Worm (Caenorhabditis elegans) whole organism, L1 larva: Measurements from ENCODE around the gene npr-39.

Experiments
- C16A3.4 ChIP-seq: fragments of 150-350 bp; optimal IDR thresholded peaks from 2 replicates; lab custom pipeline; 2014; ENCODE audit warnings: missing biosample characterization, missing genetic modification characterization
- aha-1 ChIP-seq: fragments of 150-350 bp; optimal IDR thresholded peaks from 2 replicates; lab custom pipeline; 2014; ENCODE audit warnings: missing biosample characterization, missing genetic modification characterization
- alr-1 ChIP-seq: fragments of 200-800 bp; sonication (Bioruptor generic); optimal IDR thresholded peaks from 2 replicates; lab custom pipeline; 2018; ENCODE audit warnings: borderline replicate concordance, mild to moderate bottlenecking, missing genetic modification characterization, missing compliant biosample characterization
- ama-1 ChIP-seq: fragments of 150-350 bp; optimal IDR thresholded peaks from 2 replicates; lab custom pipeline; 2014
- blmp-1 ChIP-seq: fragments of 150-350 bp; optimal IDR thresholded peaks from 2 replicates; lab custom pipeline; 2014; ENCODE audit warnings: missing biosample characterization, missing genetic modification characterization
- ceh-8 ChIP-seq: fragments of 200-800 bp; sonication (Bioruptor generic); optimal IDR thresholded peaks from 2 replicates; lab custom pipeline; 2018; ENCODE audit warnings: mild to moderate bottlenecking, missing genetic modification characterization, moderate library complexity, missing compliant biosample characterization
- ceh-82 ChIP-seq, 3 experiments: fragments of 150-350 bp in 1 of 3; sonication (generic microtip) in 2 of 3; optimal IDR thresholded peaks; 2 replicates each; lab custom pipeline; 2014 to 2017; ENCODE audit warnings: missing biosample characterization in 3 of 3, missing genetic modification characterization in 3 of 3
- ceh-88 ChIP-seq: fragments of 200-800 bp; sonication (Bioruptor generic); IDR thresholded peaks from 2 replicates; pipeline ENCODE4 v1.3.6; 2022; ENCODE audit warnings: missing genetic modification characterization, missing compliant biosample characterization
- efl-3 ChIP-seq: fragments of 200-800 bp; sonication (Bioruptor generic); optimal IDR thresholded peaks from 2 replicates; lab custom pipeline; 2018; ENCODE audit warnings: mild to moderate bottlenecking, missing genetic modification characterization, missing compliant biosample characterization
- egl-13 ChIP-seq: sonication (generic microtip); optimal IDR thresholded peaks from 2 replicates; lab custom pipeline; 2016; ENCODE audit warnings: missing genotype, missing genetic modification reagents, missing genetic modification characterization, missing compliant biosample characterization
- elt-2 ChIP-seq: sonication (generic microtip); optimal IDR thresholded peaks from 2 replicates; lab custom pipeline; 2016; ENCODE audit warnings: missing genetic modification characterization, mild to moderate bottlenecking, inconsistent platforms, missing compliant biosample characterization, missing genetic modification reagents
- fkh-10 ChIP-seq: sonication (generic microtip); optimal IDR thresholded peaks from 2 replicates; lab custom pipeline; 2017; ENCODE audit warnings: missing biosample characterization, missing genetic modification reagents, missing genetic modification characterization
- fkh-8 ChIP-seq: sonication (generic microtip); optimal IDR thresholded peaks from 2 replicates; lab custom pipeline; 2016; ENCODE audit warnings: mild to moderate bottlenecking, missing genetic modification characterization, missing compliant biosample characterization
- fos-1 ChIP-seq: fragments of 150-350 bp; optimal IDR thresholded peaks from 2 replicates; lab custom pipeline; 2014; ENCODE audit warnings: missing biosample characterization, missing genetic modification characterization
- grh-1 ChIP-seq: fragments of 200-800 bp; sonication (Bioruptor generic); IDR thresholded peaks from 2 replicates; pipeline ENCODE4 v1.3.6; 2022; ENCODE audit warnings: missing genetic modification reagents, missing genetic modification characterization, missing compliant biosample characterization
- hpl-2 ChIP-seq: fragments of 150-350 bp; optimal IDR thresholded peaks from 2 replicates; lab custom pipeline; 2014; ENCODE audit warnings: missing biosample characterization, missing genetic modification reagents, missing genetic modification characterization
- isw-1 ChIP-seq: fragments of 200-800 bp; sonication (Bioruptor generic); IDR thresholded peaks from 2 replicates; pipeline ENCODE4 v1.3.6; 2022; ENCODE audit warnings: missing genetic modification characterization, missing compliant biosample characterization
- jun-1 ChIP-seq: fragments of 150-350 bp; optimal IDR thresholded peaks from 2 replicates; lab custom pipeline; 2014; ENCODE audit warnings: missing biosample characterization, missing genetic modification reagents, missing genetic modification characterization
- lin-13 ChIP-seq: fragments of 150-350 bp; optimal IDR thresholded peaks from 2 replicates; lab custom pipeline; 2014; ENCODE audit warnings: missing biosample characterization, missing genetic modification reagents, missing genetic modification characterization
- lin-14 ChIP-seq: fragments of 200-800 bp; sonication (Bioruptor generic); optimal IDR thresholded peaks from 2 replicates; lab custom pipeline; 2018; ENCODE audit warnings: mild to moderate bottlenecking, missing genetic modification characterization, moderate library complexity, missing compliant biosample characterization
- lin-35 ChIP-seq, 2 experiments: fragments of 150-350 bp; optimal IDR thresholded peaks; 2 replicates each; lab custom pipeline; 2014; ENCODE audit warnings: missing biosample characterization in 2 of 2, missing genetic modification characterization in 2 of 2, missing genetic modification reagents in 2 of 2
- lin-39 ChIP-seq: fragments of 150-350 bp; optimal IDR thresholded peaks from 2 replicates; lab custom pipeline; 2014; ENCODE audit warnings: missing biosample characterization, missing genetic modification reagents, missing genetic modification characterization
- lir-3 ChIP-seq: sonication (generic microtip); optimal IDR thresholded peaks from 2 replicates; lab custom pipeline; 2016; ENCODE audit warnings: mild to moderate bottlenecking, missing genetic modification characterization, moderate library complexity, missing compliant biosample characterization; ENCODE audit not compliant: poor library complexity
- lsy-2 ChIP-seq, 2 experiments: fragments of 150-350 bp; optimal IDR thresholded peaks; 2 replicates each; lab custom pipeline; 2014; ENCODE audit warnings: missing biosample characterization in 2 of 2, missing genetic modification characterization in 2 of 2
- mdl-1 ChIP-seq, 2 experiments: fragments of 150-350 bp; optimal IDR thresholded peaks; 2 replicates each; lab custom pipeline; 2014 to 2017; ENCODE audit warnings: missing biosample characterization in 2 of 2, missing genetic modification characterization in 2 of 2, inconsistent platforms in 1 of 2
- mep-1 ChIP-seq: fragments of 150-350 bp; optimal IDR thresholded peaks from 2 replicates; lab custom pipeline; 2014; ENCODE audit warnings: missing biosample characterization, missing genetic modification characterization
- nhr-11 ChIP-seq: fragments of 150-350 bp; optimal IDR thresholded peaks from 2 replicates; lab custom pipeline; 2014; ENCODE audit warnings: missing biosample characterization, missing genetic modification characterization
- nhr-19 ChIP-seq: fragments of 200-800 bp; sonication (Bioruptor generic); conservative IDR thresholded peaks from 2 replicates; pipeline ENCODE4 v1.3.6; 2022; ENCODE audit warnings: missing genetic modification characterization, missing compliant biosample characterization
- nhr-28 ChIP-seq: fragments of 150-350 bp; optimal IDR thresholded peaks from 2 replicates; lab custom pipeline; 2014; ENCODE audit warnings: missing biosample characterization, missing genetic modification characterization
- nhr-47 ChIP-seq: sonication (generic microtip); optimal IDR thresholded peaks from 2 replicates; lab custom pipeline; 2016; ENCODE audit warnings: mild to moderate bottlenecking, missing genetic modification characterization, moderate library complexity, missing compliant biosample characterization
- nhr-71 ChIP-seq: sonication (generic microtip); optimal IDR thresholded peaks from 2 replicates; lab custom pipeline; 2016; ENCODE audit warnings: mild to moderate bottlenecking, missing genetic modification characterization, moderate library complexity, missing compliant biosample characterization
- nhr-77 ChIP-seq: fragments of 150-350 bp; optimal IDR thresholded peaks from 2 replicates; lab custom pipeline; 2014; ENCODE audit warnings: missing biosample characterization, missing genetic modification characterization
- nhr-84 ChIP-seq: sonication (generic microtip); optimal IDR thresholded peaks from 2 replicates; lab custom pipeline; 2017; ENCODE audit warnings: missing biosample characterization, missing genetic modification characterization
- nhr-85 ChIP-seq: sonication (generic microtip); peaks from one replicate; lab custom pipeline; 2016; ENCODE audit warnings: missing genetic modification characterization, inconsistent platforms, missing compliant biosample characterization
- nhr-90 ChIP-seq: sonication (generic microtip); optimal IDR thresholded peaks from 2 replicates; lab custom pipeline; 2016; ENCODE audit warnings: mild to moderate bottlenecking, missing genetic modification characterization, missing compliant biosample characterization; ENCODE audit not compliant: poor library complexity
- pag-3 ChIP-seq: sonication (generic microtip); optimal IDR thresholded peaks from 2 replicates; lab custom pipeline; 2017; ENCODE audit warnings: missing genetic modification characterization, mild to moderate bottlenecking, missing compliant biosample characterization, antibody characterized with exemption, borderline replicate concordance; ENCODE audit not compliant: insufficient read depth
- pqm-1 ChIP-seq: sonication (generic microtip); optimal IDR thresholded peaks from 3 replicates; lab custom pipeline; 2017; ENCODE audit warnings: missing biosample characterization, missing genetic modification characterization
- rnt-1 ChIP-seq: sonication (generic microtip); optimal IDR thresholded peaks from 2 replicates; lab custom pipeline; 2016; ENCODE audit warnings: mild to moderate bottlenecking, missing genetic modification characterization, moderate library complexity, missing compliant biosample characterization
- skn-1 ChIP-seq: fragments of 150-350 bp; optimal IDR thresholded peaks from 2 replicates; lab custom pipeline; 2014; ENCODE audit warnings: missing biosample characterization, missing genetic modification characterization
- snpc-4 ChIP-seq: fragments of 150-350 bp; optimal IDR thresholded peaks from 2 replicates; lab custom pipeline; 2014; ENCODE audit warnings: missing biosample characterization, missing genetic modification characterization
- snu-23 ChIP-seq: sonication (generic microtip); optimal IDR thresholded peaks from 2 replicates; lab custom pipeline; 2016; ENCODE audit warnings: missing genetic modification characterization, missing compliant biosample characterization
- sptf-1 ChIP-seq: fragments of 150-350 bp; optimal IDR thresholded peaks from 2 replicates; lab custom pipeline; 2014; ENCODE audit warnings: missing biosample characterization, missing genetic modification characterization
- sup-37 ChIP-seq: fragments of 200-800 bp; sonication (Bioruptor generic); optimal IDR thresholded peaks from 2 replicates; lab custom pipeline; 2018; ENCODE audit warnings: mild to moderate bottlenecking, missing genetic modification characterization, missing compliant biosample characterization
- swsn-7 ChIP-seq: sonication (generic microtip); optimal IDR thresholded peaks from 2 replicates; lab custom pipeline; 2016; ENCODE audit warnings: missing genetic modification characterization, missing compliant biosample characterization
- tbx-2 ChIP-seq: sonication (generic microtip); optimal IDR thresholded peaks from 2 replicates; lab custom pipeline; 2016; ENCODE audit warnings: missing genetic modification characterization, missing compliant biosample characterization
- tlp-1 ChIP-seq: fragments of 150-350 bp; optimal IDR thresholded peaks from 2 replicates; lab custom pipeline; 2014; ENCODE audit warnings: missing biosample characterization, missing genetic modification characterization
- unc-130 ChIP-seq: fragments of 150-350 bp; optimal IDR thresholded peaks from 2 replicates; lab custom pipeline; 2017; ENCODE audit warnings: missing biosample characterization, missing genetic modification characterization, inconsistent platforms
- unc-86 ChIP-seq: sonication (generic microtip); optimal IDR thresholded peaks from 2 replicates; lab custom pipeline; 2016; ENCODE audit warnings: missing genetic modification characterization, missing compliant biosample characterization
- unc-98 ChIP-seq: fragments of 200-800 bp; sonication (Bioruptor generic); IDR thresholded peaks from 2 replicates; pipeline ENCODE4 v1.3.6; 2022; ENCODE audit warnings: missing genetic modification characterization, missing compliant biosample characterization
- ztf-4 ChIP-seq: fragments of 150-350 bp; optimal IDR thresholded peaks from 2 replicates; lab custom pipeline; 2014; ENCODE audit warnings: missing biosample characterization, missing genetic modification characterization

npr-39 gene

DNA sequence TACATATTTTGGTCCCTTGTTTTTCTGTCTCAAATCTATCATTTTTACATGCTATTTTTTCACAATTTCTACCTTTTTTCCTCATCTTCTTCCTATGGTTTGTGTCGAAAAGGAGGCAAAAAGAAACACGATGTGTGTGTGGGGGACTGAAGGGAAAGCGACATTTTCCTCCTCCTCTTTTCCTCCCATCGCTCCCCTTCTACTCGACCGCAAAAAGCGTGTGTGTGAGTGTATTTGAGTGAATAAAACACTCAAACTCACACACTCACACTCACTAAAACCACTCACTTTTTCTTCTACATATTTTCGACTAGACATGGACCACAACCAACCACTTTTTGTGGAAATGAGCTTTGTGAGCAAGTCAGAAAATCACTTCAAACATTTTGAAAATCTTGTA lies 25.4 kb upstream of the npr-39 start (continued):
- TF ChIP-seq grh-1 (GFP tag; lab: Robert Waterston, UW) = no peak
- TF ChIP-seq skn-1 (tag; lab: Kevin White, UChicago) = no peak
- TF ChIP-seq ceh-88 = no peak
- peak; percentile 22 for TF ChIP-seq swsn-7 (tag; lab: Kevin White, UChicago)
- peak; percentile 8; the same call in 1 of the 2 replicates for TF ChIP-seq isw-1 (GFP tag; lab: Robert Waterston, UW)
- TF ChIP-seq rnt-1 (tag; lab: Kevin White, UChicago) = no peak
- no peak for TF ChIP-seq ztf-4 (tag; lab: Kevin White, UChicago)
- TF ChIP-seq C16A3.4 = no peak
- TF ChIP-seq nhr-84 (tag; lab: Kevin White, UChicago) = no peak
- TF ChIP-seq tlp-1 = no peak
- TF ChIP-seq nhr-71 (tag; lab: Kevin White, UChicago) = peak; percentile 34
- peak; percentile 31 for TF ChIP-seq snu-23
- no peak for TF ChIP-seq unc-98 (GFP tag; lab: Robert Waterston, UW)
- no peak for TF ChIP-seq hpl-2 (GFP tag; lab: Kevin White, UChicago)
- peak; percentile 47 for TF ChIP-seq fkh-8 (tag; lab: Kevin White, UChicago)
- no peak for TF ChIP-seq unc-130 (tag; lab: Kevin White, UChicago)
- no peak for TF ChIP-seq ama-1 (lab: Kevin White, UChicago)
- no peak for TF ChIP-seq efl-3 (GFP tag; lab: Kevin White, UChicago)

ce11 chrV:10042254-10042653 lies 24.6 kb upstream of the npr-39 start:
- TF ChIP-seq C16A3.4 (peak; percentile 43), lin-13 (peak; percentile 57), mep-1 (tag; lab: Kevin White, UChicago) (peak; percentile 58), ceh-82 (tag; optimal IDR thresholded peaks at IDR 0.05; lab: Kevin White, UChicago) (peak; percentile 74 to 83 (median 74)), nhr-90 (tag; lab: Kevin White, UChicago) (no peak), lir-3 (tag; lab: Kevin White, UChicago) (peak; percentile 4), lin-14 (peak; percentile 89), alr-1 (tag; lab: Kevin White, UChicago) (no peak), jun-1 (peak; percentile 67), nhr-85 (peak; percentile 87), lin-39 (tag; lab: Kevin White, UChicago) (peak; percentile 25), pqm-1 (tag; lab: Kevin White, UChicago) (no peak), aha-1 (no peak), blmp-1 (peak; percentile 72), elt-2 (tag; lab: Kevin White, UChicago) (peak; percentile 17), nhr-11 (peak; percentile 11), lsy-2 (tag; optimal IDR thresholded peaks at IDR 0.05; lab: Kevin White, UChicago) (peak; percentile 95 to 98), mdl-1 (tag; optimal IDR thresholded peaks at IDR 0.05; lab: Kevin White, UChicago) (peak in 1 of 2 experiments; percentile 68), unc-86 (tag; lab: Kevin White, UChicago) (peak; percentile 68), fos-1 (peak; percentile 69), snpc-4 (tag; lab: Kevin White, UChicago) (peak; percentile 11), ceh-8 (no peak), nhr-71 (tag; lab: Kevin White, UChicago) (peak; percentile 86), sptf-1 (tag; lab: Kevin White, UChicago) (no peak), tbx-2 (tag; lab: Kevin White, UChicago) (peak; percentile 84), snu-23 (peak; percentile 81), nhr-19 (GFP tag; lab: Robert Waterston, UW) (peak; percentile 55), skn-1 (tag; lab: Kevin White, UChicago) (peak; percentile 63), ama-1 (lab: Kevin White, UChicago) (peak; percentile 12), fkh-8 (tag; lab: Kevin White, UChicago) (peak; percentile 5), grh-1 (GFP tag; lab: Robert Waterston, UW) (peak; percentile 57), nhr-77 (peak; percentile 61), nhr-28 (no peak), isw-1 (GFP tag; lab: Robert Waterston, UW) (peak; percentile 28; the same call in 1 of the 2 replicates), rnt-1 (tag; lab: Kevin White, UChicago) (peak; percentile 90), fkh-10 (GFP tag; lab: Kevin White, UChicago) (peak; percentile 31), lin-35 (GFP tag; optimal IDR thresholded peaks at IDR 0.05; lab: Kevin White, UChicago) (peak; percentile 58 to 73), egl-13 (tag; lab: Kevin White, UChicago) (peak; percentile 45), pag-3 (tag; lab: Kevin White, UChicago) (no peak), tlp-1 (no peak), nhr-47 (tag; lab: Kevin White, UChicago) (peak; percentile 80), sup-37 (GFP tag; lab: Kevin White, UChicago) (no peak)
